Fruit fly (Drosophila melanogaster) whole organism, wandering third instar larva: ENCODE measurements around the gene Jwa.

ENCODE experiments used
- CG32264 ChIP-seq: fragments of 200-800 bp; sonication (Bioruptor generic); optimal IDR thresholded peaks from 2 replicates; lab custom pipeline; 2016; ENCODE audit warnings: missing biosample characterization, missing genetic modification characterization
- HLH106 ChIP-seq: fragments of 200-800 bp; optimal IDR thresholded peaks from 3 replicates; lab custom pipeline; 2019; ENCODE audit warnings: missing biosample characterization, mild to moderate bottlenecking, missing genetic modification characterization, moderate library complexity
- Hr78 ChIP-seq: fragments of >200 bp; optimal IDR thresholded peaks from 2 replicates; lab custom pipeline; 2017; ENCODE audit warnings: missing biosample characterization, missing genetic modification characterization
- Myc ChIP-seq: fragments of >200 bp; optimal IDR thresholded peaks from 2 replicates; lab custom pipeline; 2017
- dsf ChIP-seq: sonication (Bioruptor generic); optimal IDR thresholded peaks from 2 replicates; lab custom pipeline; 2016; ENCODE audit warnings: missing biosample characterization, missing genetic modification characterization, borderline replicate concordance
- foxo ChIP-seq, 2 experiments: fragments of 200-800 bp; sonication (Bioruptor generic); optimal IDR thresholded peaks; 2 replicates in 1 of 2; 3 replicates in 1 of 2; lab custom pipeline; 2016 to 2017; ENCODE audit warnings: missing biosample characterization in 2 of 2, missing genetic modification characterization in 2 of 2
- fru ChIP-seq: fragments of 200-800 bp; sonication (Bioruptor generic); optimal IDR thresholded peaks from 3 replicates; lab custom pipeline; 2016; ENCODE audit warnings: missing biosample characterization, mild to moderate bottlenecking, missing genetic modification characterization
- h ChIP-seq: fragments of 200-800 bp; sonication (Bioruptor generic); optimal IDR thresholded peaks from 3 replicates; lab custom pipeline; 2016; ENCODE audit warnings: missing biosample characterization, mild to moderate bottlenecking, missing genetic modification characterization
- lola ChIP-seq: fragments of >200 bp; optimal IDR thresholded peaks from 2 replicates; lab custom pipeline; 2017; ENCODE audit warnings: missing biosample characterization, missing genetic modification characterization
- psq ChIP-seq: fragments of 200-800 bp; sonication (Bioruptor generic); optimal IDR thresholded peaks from 3 replicates; lab custom pipeline; 2017; ENCODE audit warnings: missing biosample characterization, mild to moderate bottlenecking, missing genetic modification characterization, moderate library complexity
- rgr ChIP-seq: fragments of 200-800 bp; sonication (Bioruptor generic); optimal IDR thresholded peaks from 3 replicates; lab custom pipeline; 2016; ENCODE audit warnings: missing biosample characterization, mild to moderate bottlenecking, missing genetic modification characterization
- sage ChIP-seq: fragments of 200-800 bp; sonication (Bioruptor generic); optimal IDR thresholded peaks from 2 replicates; lab custom pipeline; 2016; ENCODE audit warnings: missing biosample characterization, mild to moderate bottlenecking, missing genetic modification characterization
- usp ChIP-seq: fragments of >200 bp; optimal IDR thresholded peaks from 2 replicates; lab custom pipeline; 2017; ENCODE audit warnings: missing biosample characterization, missing genetic modification characterization

dm6 chr2L:18745454-18745853, 40.0 kb upstream of the Jwa start:
- TF ChIP-seq dsf (GFP tag; lab: Kevin White, UChicago) (no peak), usp (GFP tag; lab: Kevin White, UChicago) (no peak), rgr (GFP tag; lab: Kevin White, UChicago) (no peak), foxo (GFP tag; optimal IDR thresholded peaks at IDR 0.05; lab: Kevin White, UChicago) (no peak), fru (GFP tag; lab: Kevin White, UChicago) (no peak), psq (GFP tag; lab: Kevin White, UChicago) (no peak), h (GFP tag; lab: Kevin White, UChicago) (no peak), CG32264 (GFP tag; lab: Kevin White, UChicago) (no peak), lola (GFP tag; lab: Kevin White, UChicago) (no peak), Myc (lab: Kevin White, UChicago) (no peak), Hr78 (GFP tag; lab: Kevin White, UChicago) (no peak), sage (GFP tag; lab: Kevin White, UChicago) (no peak), HLH106 (tag; lab: Kevin White, UChicago) (no peak)
